Worm (Caenorhabditis elegans): ENCODE measurements around the gene C05B5.1.

The C05B5.1 gene

ce11 chrIII:9988352-9988751 lies at the start of gene C05B5.1:
Gene C05B5.1, minus strand, starts transcription at chrIII:9988452.
- no peak for TF ChIP-seq W03F9.2 (tag; optimal IDR thresholded peaks at IDR 0.05)
- no peak for TF ChIP-seq dao-5 (tag; optimal IDR thresholded peaks at IDR 0.05)
- TF ChIP-seq him-1 (tag; optimal IDR thresholded peaks at IDR 0.05): no peak

- no peak for TF ChIP-seq him-1 (tag; optimal IDR thresholded peaks at IDR 0.05)
These were observed 48.9 kb upstream of the C05B5.1 start, which contains the start of gene M04D8.7 for ce11 chrIII:10037150-10037549. Gene M04D8.7, plus strand, starts transcription at chrIII:10037450.

ce11 chrIII:10035783-10036182 lies 47.5 kb upstream of the C05B5.1 start, which contains the start of gene xbx-3:
Gene xbx-3, plus strand, starts transcription at chrIII:10035945.
- TF ChIP-seq him-1 (tag; optimal IDR thresholded peaks at IDR 0.05) (no peak), dao-5 (tag; optimal IDR thresholded peaks at IDR 0.05) (no peak), W03F9.2 (tag; optimal IDR thresholded peaks at IDR 0.05) (no peak)

- no peak for TF ChIP-seq him-1 (tag; optimal IDR thresholded peaks at IDR 0.05)
These were observed 45.6 kb upstream of the C05B5.1 start, which contains the start of gene M04D8.8 for ce11 chrIII:10033881-10034280. Gene M04D8.8, plus strand, starts transcription at chrIII:10034181.

- TF ChIP-seq dao-5 (tag; optimal IDR thresholded peaks at IDR 0.05) (no peak), W03F9.2 (tag; optimal IDR thresholded peaks at IDR 0.05) (no peak), him-1 (tag; optimal IDR thresholded peaks at IDR 0.05) (no peak)
These were observed 45.0 kb upstream of the C05B5.1 start, which contains the start of gene M04D8.5 for ce11 chrIII:10033213-10033612. Gene M04D8.5, minus strand, starts transcription at chrIII:10033313.

- no peak for TF ChIP-seq him-1 (tag; optimal IDR thresholded peaks at IDR 0.05)
- no peak for TF ChIP-seq dao-5 (tag; optimal IDR thresholded peaks at IDR 0.05)
- no peak for TF ChIP-seq W03F9.2 (tag; optimal IDR thresholded peaks at IDR 0.05)
These were observed 42.3 kb upstream of the C05B5.1 start, which contains the start of gene M04D8.4 for ce11 chrIII:10030549-10030948. Gene M04D8.4, minus strand, starts transcription at chrIII:10030649.

- TF ChIP-seq W03F9.2 (tag; optimal IDR thresholded peaks at IDR 0.05) (no peak), him-1 (tag; optimal IDR thresholded peaks at IDR 0.05) (no peak), dao-5 (tag; optimal IDR thresholded peaks at IDR 0.05) (no peak)
These were observed 39.7 kb upstream of the C05B5.1 start, which contains the start of gene ins-23 for ce11 chrIII:10027947-10028346. Gene ins-23, plus strand, starts transcription at chrIII:10028247.

- no peak for TF ChIP-seq dao-5 (tag; optimal IDR thresholded peaks at IDR 0.05)
- TF ChIP-seq him-1 (tag; optimal IDR thresholded peaks at IDR 0.05): no peak
- TF ChIP-seq W03F9.2 (tag; optimal IDR thresholded peaks at IDR 0.05): no peak
These were observed 37.7 kb upstream of the C05B5.1 start, which contains the start of gene ins-22 for ce11 chrIII:10025989-10026388. Gene ins-22, plus strand, starts transcription at chrIII:10026289.

- no peak for TF ChIP-seq him-1 (tag; optimal IDR thresholded peaks at IDR 0.05)
- no peak for TF ChIP-seq W03F9.2 (tag; optimal IDR thresholded peaks at IDR 0.05)
- no peak for TF ChIP-seq dao-5 (tag; optimal IDR thresholded peaks at IDR 0.05)
These were observed 35.2 kb upstream of the C05B5.1 start, which contains the start of gene ins-21 for ce11 chrIII:10023452-10023851. Gene ins-21, plus strand, starts transcription at chrIII:10023752.

ce11 chrIII:10018007-10018406 lies 29.8 kb upstream of the C05B5.1 start:
- TF ChIP-seq W03F9.2 (tag; optimal IDR thresholded peaks at IDR 0.05) (no peak), dao-5 (tag; optimal IDR thresholded peaks at IDR 0.05) (no peak), him-1 (tag; optimal IDR thresholded peaks at IDR 0.05) (no peak)

ce11 chrIII:10016413-10017051 lies 28.3 kb upstream of the C05B5.1 start, which contains the start of gene rgs-1:
Gene rgs-1, minus strand, starts transcription at chrIII:10016558.
- TF ChIP-seq dao-5 (tag; optimal IDR thresholded peaks at IDR 0.05): no peak
- TF ChIP-seq him-1 (tag; optimal IDR thresholded peaks at IDR 0.05): peak; percentile 68
- TF ChIP-seq W03F9.2 (tag; optimal IDR thresholded peaks at IDR 0.05): peak; percentile 82

- TF ChIP-seq him-1 (tag; optimal IDR thresholded peaks at IDR 0.05) (no peak), dao-5 (tag; optimal IDR thresholded peaks at IDR 0.05) (no peak), W03F9.2 (tag; optimal IDR thresholded peaks at IDR 0.05) (no peak)
These were observed 23.9 kb upstream of the C05B5.1 start, which contains the start of gene C05B5.16 for ce11 chrIII:10012136-10012535. Gene C05B5.16, plus strand, starts transcription at chrIII:10012436.

ce11 chrIII:10010117-10010516 lies 21.9 kb upstream of the C05B5.1 start, which contains the start of gene fbxa-155:
Gene fbxa-155, minus strand, starts transcription at chrIII:10010217.
- no peak for TF ChIP-seq him-1 (tag; optimal IDR thresholded peaks at IDR 0.05)
- TF ChIP-seq W03F9.2 (tag; optimal IDR thresholded peaks at IDR 0.05): no peak
- no peak for TF ChIP-seq dao-5 (tag; optimal IDR thresholded peaks at IDR 0.05)

- TF ChIP-seq W03F9.2 (tag; optimal IDR thresholded peaks at IDR 0.05) (no peak), him-1 (tag; optimal IDR thresholded peaks at IDR 0.05) (no peak), dao-5 (tag; optimal IDR thresholded peaks at IDR 0.05) (no peak)
These were observed 18.6 kb upstream of the C05B5.1 start, which contains the start of gene C05B5.8 for ce11 chrIII:10006734-10007348. Gene C05B5.8, minus strand, starts transcription at chrIII:10006784.
